Worm (Caenorhabditis elegans) whole organism, young adult: ENCODE results near the gene odr-8.
A peak's percentile ranks its signal among the peaks of the same experiment; 100 is the strongest.
"Not testable (repeated sequence)": the region's sequence is repeated elsewhere in the genome, so short reads cannot be mapped to it uniquely, and the experiment has no call there.

Experiments used
- B0019.2 ChIP-seq: fragments of 200-800 bp; sonication (Bioruptor generic); conservative IDR thresholded peaks from 2 replicates; pipeline ENCODE4 v1.3.6; 2022; ENCODE audit warnings: missing genetic modification reagents, missing genetic modification characterization, missing compliant biosample characterization
- B0336.3 ChIP-seq: fragments of 200-800 bp; sonication (Bioruptor generic); IDR thresholded peaks from 2 replicates; pipeline ENCODE4 v1.3.6; 2022; ENCODE audit warnings: missing genetic modification characterization, missing compliant biosample characterization
- F23B12.7 ChIP-seq: sonication (generic microtip); optimal IDR thresholded peaks from 2 replicates; lab custom pipeline; 2017; ENCODE audit warnings: missing genetic modification characterization, mild to moderate bottlenecking, missing compliant biosample characterization, antibody characterized with exemption, moderate library complexity; ENCODE audit not compliant: insufficient read depth
- F39B2.1 ChIP-seq: fragments of 200-800 bp; sonication (Bioruptor generic); IDR thresholded peaks from 2 replicates; pipeline ENCODE4 v1.3.6; 2022; ENCODE audit warnings: missing genetic modification reagents, missing genetic modification characterization, missing compliant biosample characterization
- F57C9.4 ChIP-seq: sonication (generic microtip); optimal IDR thresholded peaks from 2 replicates; lab custom pipeline; 2017; ENCODE audit warnings: mild to moderate bottlenecking, missing genetic modification characterization, missing compliant biosample characterization
- T07F8.4 ChIP-seq: sonication (generic microtip); optimal IDR thresholded peaks from 2 replicates; lab custom pipeline; 2016; ENCODE audit warnings: mild to moderate bottlenecking, missing genetic modification characterization, moderate library complexity, missing compliant biosample characterization
- T26A5.8 ChIP-seq: sonication (generic microtip); optimal IDR thresholded peaks from 2 replicates; lab custom pipeline; 2016; ENCODE audit warnings: missing genetic modification characterization, missing compliant biosample characterization
- Y53F4B.3 ChIP-seq: fragments of 200-800 bp; sonication (Bioruptor generic); IDR thresholded peaks from 2 replicates; pipeline ENCODE4 v1.3.6; 2022; ENCODE audit warnings: missing genetic modification reagents, missing genetic modification characterization, missing compliant biosample characterization
- Y79H2A.3 ChIP-seq: fragments of 200-800 bp; sonication (Bioruptor generic); conservative IDR thresholded peaks from 2 replicates; pipeline ENCODE4 v1.3.6; 2022; ENCODE audit warnings: missing genetic modification reagents, missing genetic modification characterization, missing compliant biosample characterization
- ama-1 ChIP-seq, 3 experiments: fragments of 150-350 bp in 1 of 3; sonication (generic microtip) in 2 of 3; optimal IDR thresholded peaks; 2 replicates each; lab custom pipeline; 2014 to 2018; ENCODE audit warnings: missing biosample characterization in 2 of 3, missing genetic modification characterization in 2 of 3, missing genetic modification reagents in 2 of 3
- atf-7 ChIP-seq: sonication (generic microtip); optimal IDR thresholded peaks from 2 replicates; lab custom pipeline; 2017; ENCODE audit warnings: mild to moderate bottlenecking, missing genetic modification characterization, missing compliant biosample characterization
- athp-1 ChIP-seq: sonication (generic microtip); optimal IDR thresholded peaks from 2 replicates; lab custom pipeline; 2017; ENCODE audit warnings: mild to moderate bottlenecking, missing genetic modification characterization, missing compliant biosample characterization
- attf-5 ChIP-seq: fragments of 200-800 bp; sonication (Bioruptor generic); optimal IDR thresholded peaks from 2 replicates; lab custom pipeline; 2018; ENCODE audit warnings: mild to moderate bottlenecking, missing genetic modification characterization, missing compliant biosample characterization
- cebp-1 ChIP-seq, 2 experiments: fragments of 200-800 bp in 1 of 2; sonication (Bioruptor generic) in 1 of 2; sonication (generic microtip) in 1 of 2; IDR thresholded peaks in 1 of 2; optimal IDR thresholded peaks in 1 of 2; 2 replicates each; pipeline versions ENCODE4 v1.3.6 to Lab custom; 2017 to 2022; ENCODE audit warnings: missing compliant biosample characterization in 2 of 2, missing genetic modification characterization in 2 of 2, mild to moderate bottlenecking in 1 of 2, missing genetic modification reagents in 1 of 2, moderate library complexity in 1 of 2
- ceh-91 ChIP-seq: fragments of 200-800 bp; sonication (Bioruptor generic); IDR thresholded peaks from 2 replicates; pipeline ENCODE4 v1.3.6; 2022; ENCODE audit warnings: missing genetic modification reagents, missing genetic modification characterization, missing compliant biosample characterization
- chd-7 ChIP-seq: sonication (generic microtip); optimal IDR thresholded peaks from 2 replicates; lab custom pipeline; 2016; ENCODE audit warnings: mild to moderate bottlenecking, missing genetic modification characterization, moderate library complexity, missing compliant biosample characterization
- die-1 ChIP-seq: sonication (generic microtip); optimal IDR thresholded peaks from 2 replicates; lab custom pipeline; 2016; ENCODE audit warnings: missing genotype, mild to moderate bottlenecking, missing genetic modification characterization, missing compliant biosample characterization
- dpff-1 ChIP-seq: sonication (generic microtip); optimal IDR thresholded peaks from 2 replicates; lab custom pipeline; 2017; ENCODE audit warnings: mild to moderate bottlenecking, missing genetic modification characterization, missing compliant biosample characterization
- efl-1 ChIP-seq: fragments of 150-350 bp; optimal IDR thresholded peaks from 2 replicates; lab custom pipeline; 2014; ENCODE audit warnings: missing biosample characterization, missing genetic modification reagents, missing genetic modification characterization
- egl-44 ChIP-seq: fragments of 200-800 bp; sonication (Bioruptor generic); IDR thresholded peaks from 2 replicates; pipeline ENCODE4 v1.3.6; 2022; ENCODE audit warnings: missing genetic modification reagents, missing genetic modification characterization, missing compliant biosample characterization
- fkh-3 ChIP-seq: sonication (generic microtip); optimal IDR thresholded peaks from 2 replicates; lab custom pipeline; 2016; ENCODE audit warnings: mild to moderate bottlenecking, missing genetic modification characterization, missing compliant biosample characterization
- hmg-1.2 ChIP-seq: fragments of 200-800 bp; sonication (Bioruptor generic); IDR thresholded peaks from 2 replicates; pipeline ENCODE4 v1.3.6; 2022; ENCODE audit warnings: missing genetic modification reagents, missing genetic modification characterization, missing compliant biosample characterization
- lin-26 ChIP-seq: fragments of 200-800 bp; sonication (Bioruptor generic); IDR thresholded peaks from 2 replicates; pipeline ENCODE4 v1.3.6; 2022; ENCODE audit warnings: missing genetic modification reagents, missing genetic modification characterization, missing compliant biosample characterization
- lin-40 ChIP-seq: sonication (generic microtip); optimal IDR thresholded peaks from 2 replicates; lab custom pipeline; 2016; ENCODE audit warnings: missing genetic modification characterization, mild to moderate bottlenecking, missing compliant biosample characterization, missing genotype, missing genetic modification reagents
- lir-1 ChIP-seq: fragments of 200-800 bp; sonication (Bioruptor generic); conservative IDR thresholded peaks from 2 replicates; pipeline ENCODE4 v1.3.6; 2022; ENCODE audit warnings: missing genetic modification reagents, missing genetic modification characterization, missing compliant biosample characterization
- lsy-27 ChIP-seq: sonication (generic microtip); optimal IDR thresholded peaks from 2 replicates; lab custom pipeline; 2017; ENCODE audit warnings: missing genetic modification characterization, mild to moderate bottlenecking, missing compliant biosample characterization, antibody characterized with exemption, missing genotype, borderline replicate concordance; ENCODE audit not compliant: insufficient read depth
- mes-4 ChIP-seq: sonication (generic microtip); optimal IDR thresholded peaks from 2 replicates; lab custom pipeline; 2016; ENCODE audit warnings: missing genotype, missing genetic modification characterization, missing compliant biosample characterization
- mxl-1 ChIP-seq: sonication (generic microtip); optimal IDR thresholded peaks from 2 replicates; lab custom pipeline; 2016; ENCODE audit warnings: missing genetic modification characterization, missing compliant biosample characterization
- nhr-27 ChIP-seq: fragments of 200-800 bp; sonication (Bioruptor generic); optimal IDR thresholded peaks from 2 replicates; lab custom pipeline; 2018; ENCODE audit warnings: mild to moderate bottlenecking, missing genetic modification characterization, moderate library complexity, missing compliant biosample characterization
- nhr-80 ChIP-seq: sonication (generic microtip); optimal IDR thresholded peaks from 2 replicates; lab custom pipeline; 2016; ENCODE audit warnings: missing genetic modification characterization, missing compliant biosample characterization
- sea-2 ChIP-seq: fragments of 200-800 bp; sonication (Bioruptor generic); IDR thresholded peaks from 2 replicates; pipeline ENCODE4 v1.3.6; 2022; ENCODE audit warnings: missing genetic modification characterization, missing compliant biosample characterization
- tbp1 ChIP-seq: fragments of 200-800 bp; sonication (Bioruptor generic); optimal IDR thresholded peaks from 2 replicates; lab custom pipeline; 2018; ENCODE audit warnings: mild to moderate bottlenecking, missing genetic modification characterization, missing compliant biosample characterization
- tbx-9 ChIP-seq: sonication (generic microtip); optimal IDR thresholded peaks from 2 replicates; lab custom pipeline; 2016; ENCODE audit warnings: borderline replicate concordance, missing genetic modification characterization, inconsistent platforms, missing compliant biosample characterization
- zim-3 ChIP-seq: sonication (generic microtip); optimal IDR thresholded peaks from 2 replicates; lab custom pipeline; 2017; ENCODE audit warnings: mild to moderate bottlenecking, missing genetic modification characterization, moderate library complexity, missing compliant biosample characterization
- ztf-22 ChIP-seq: fragments of 200-800 bp; sonication (Bioruptor generic); optimal IDR thresholded peaks from 2 replicates; lab custom pipeline; 2018; ENCODE audit warnings: mild to moderate bottlenecking, missing genetic modification characterization, moderate library complexity, missing compliant biosample characterization
- ztf-25 ChIP-seq: fragments of 200-800 bp; sonication (Bioruptor generic); IDR thresholded peaks from 2 replicates; pipeline ENCODE4 v1.3.6; 2022; ENCODE audit warnings: missing genetic modification reagents, missing genetic modification characterization, missing compliant biosample characterization
- ztf-6 ChIP-seq: fragments of 200-800 bp; sonication (Bioruptor generic); IDR thresholded peaks from 2 replicates; pipeline ENCODE4 v1.3.6; 2022; ENCODE audit warnings: missing genetic modification reagents, missing genetic modification characterization, missing compliant biosample characterization

The odr-8 gene

ce11 chrIV:6601213-6601724, 18.8 kb upstream of the odr-8 start, which contains the start of gene sup-36:
Gene sup-36 (plus strand): TSS chrIV:6601674.
- TF ChIP-seq nhr-80 (tag; lab: Kevin White, UChicago) (peak; percentile 31), attf-5 (GFP tag; lab: Kevin White, UChicago) (peak; percentile 46), cebp-1 (GFP tag; IDR thresholded peaks at IDR 0.05; lab: Robert Waterston, UW) (peak; percentile 84), cebp-1 (tag; optimal IDR thresholded peaks at IDR 0.05; lab: Kevin White, UChicago) (peak; percentile 90), fkh-3 (tag; lab: Kevin White, UChicago) (no peak), ztf-6 (GFP tag; lab: Robert Waterston, UW) (no peak)

- TF ChIP-seq die-1 (no peak), nhr-27 (no peak), lsy-27 (no peak), fkh-3 (tag; lab: Kevin White, UChicago) (no peak), lir-1 (GFP tag; lab: Robert Waterston, UW) (no peak), Y79H2A.3 (no peak), ztf-6 (GFP tag; lab: Robert Waterston, UW) (no peak), mes-4 (tag; lab: Kevin White, UChicago) (no peak), T07F8.4 (tag; lab: Kevin White, UChicago) (no peak), tbp1 (no peak), zim-3 (tag; lab: Kevin White, UChicago) (no peak), ztf-25 (no peak), F39B2.1 (GFP tag; lab: Robert Waterston, UW) (no peak), chd-7 (tag; lab: Kevin White, UChicago) (no peak), ztf-22 (GFP tag; lab: Kevin White, UChicago) (no peak), attf-5 (GFP tag; lab: Kevin White, UChicago) (no peak), ama-1 (optimal IDR thresholded peaks at IDR 0.05; lab: Kevin White, UChicago) (no peak), ama-1 (GFP tag; optimal IDR thresholded peaks at IDR 0.05; lab: Kevin White, UChicago) (no peak), lin-40 (no peak)
These were observed 16.9 kb upstream of the odr-8 start, which contains the start of gene F38A5.8 for ce11 chrIV:6599447-6599846. Gene F38A5.8 (plus strand): TSS chrIV:6599747.

ce11 chrIV:6598740-6599139, 16.2 kb upstream of the odr-8 start, which contains the start of gene nspb-5:
Gene nspb-5 (plus strand): TSS chrIV:6599040.
- not testable (repeated sequence) for TF ChIP-seq F57C9.4; ztf-6 (GFP tag; lab: Robert Waterston, UW); athp-1 (tag; lab: Kevin White, UChicago)

- TF ChIP-seq dpff-1 (tag; lab: Kevin White, UChicago); B0336.3 (GFP tag; lab: Robert Waterston, UW); ztf-22 (GFP tag; lab: Kevin White, UChicago): not testable (repeated sequence)
These were observed 15.4 kb upstream of the odr-8 start, which contains the start of gene nspb-4 for ce11 chrIV:6597918-6598317. Gene nspb-4 (plus strand): TSS chrIV:6598218.

- no peak for TF ChIP-seq F39B2.1 (GFP tag; lab: Robert Waterston, UW)
These were observed 14.8 kb upstream of the odr-8 start, which contains the start of gene F38A5.6 for ce11 chrIV:6597298-6597697. Gene F38A5.6 (minus strand): TSS chrIV:6597398.

- no peak for TF ChIP-seq T26A5.8
- TF ChIP-seq efl-1 (GFP tag; lab: Kevin White, UChicago), result no peak
- TF ChIP-seq Y53F4B.3, result no peak
- TF ChIP-seq sea-2 (GFP tag; lab: Robert Waterston, UW), result no peak
- TF ChIP-seq mxl-1 (tag; lab: Kevin White, UChicago), result no peak
- TF ChIP-seq B0019.2, result no peak
- TF ChIP-seq F23B12.7 (tag; lab: Kevin White, UChicago), result no peak
- TF ChIP-seq egl-44, result no peak
- no peak for TF ChIP-seq atf-7 (tag; lab: Kevin White, UChicago)
- TF ChIP-seq nhr-27, result no peak
- no peak for TF ChIP-seq hmg-1.2
- TF ChIP-seq lin-26, result no peak
- TF ChIP-seq ceh-91 (GFP tag; lab: Robert Waterston, UW), result no peak
- no peak for TF ChIP-seq tbx-9 (tag; lab: Kevin White, UChicago)
- no peak for TF ChIP-seq tbp1
These were observed 13.4 kb upstream of the odr-8 start, which contains the start of gene F38A5.22 for ce11 chrIV:6595912-6596311. Gene F38A5.22 (minus strand): TSS chrIV:6595940.
